Worm (Caenorhabditis elegans) whole organism, L1 larva: Measurements from ENCODE around the gene K07F5.12.

Experiments used
- ceh-82 ChIP-seq, 3 experiments: fragments of 150-350 bp in 1 of 3; sonication (generic microtip) in 2 of 3; optimal IDR thresholded peaks; 2 replicates each; lab custom pipeline; 2014 to 2017; ENCODE audit warnings: missing biosample characterization in 3 of 3, missing genetic modification characterization in 3 of 3
- egl-27 ChIP-seq, 2 experiments: fragments of 150-350 bp in 1 of 2; sonication (generic microtip); optimal IDR thresholded peaks; 3 replicates each; lab custom pipeline; 2017 to 2018; ENCODE audit warnings: missing biosample characterization in 2 of 2, missing genetic modification characterization in 2 of 2, missing genetic modification reagents in 2 of 2
- elt-2 ChIP-seq: sonication (generic microtip); optimal IDR thresholded peaks from 2 replicates; lab custom pipeline; 2016; ENCODE audit warnings: missing genetic modification characterization, mild to moderate bottlenecking, inconsistent platforms, missing compliant biosample characterization, missing genetic modification reagents
- nhr-11 ChIP-seq: fragments of 150-350 bp; optimal IDR thresholded peaks from 2 replicates; lab custom pipeline; 2014; ENCODE audit warnings: missing biosample characterization, missing genetic modification characterization
- unc-130 ChIP-seq: fragments of 150-350 bp; optimal IDR thresholded peaks from 2 replicates; lab custom pipeline; 2017; ENCODE audit warnings: missing biosample characterization, missing genetic modification characterization, inconsistent platforms
- unc-98 ChIP-seq: fragments of 200-800 bp; sonication (Bioruptor generic); IDR thresholded peaks from 2 replicates; pipeline ENCODE4 v1.3.6; 2022; ENCODE audit warnings: missing genetic modification characterization, missing compliant biosample characterization

- TF ChIP-seq unc-130 (no peak), elt-2 (tag; lab: Kevin White, UChicago) (no peak), nhr-11 (tag; lab: Kevin White, UChicago) (no peak), unc-98 (no peak), egl-27 (tag; optimal IDR thresholded peaks at IDR 0.05; lab: Kevin White, UChicago) (no peak), ceh-82 (tag; optimal IDR thresholded peaks at IDR 0.05; lab: Kevin White, UChicago) (no peak)
These were observed 34.0 kb downstream of the K07F5.12 start, which contains the start of gene ttbk-3 for ce11 chrIV:9889857-9890256.
